Worm (Caenorhabditis elegans): ENCODE results near the gene ZK632.2.

ZK632.2 gene

ce11 chrIII:9780665-9781304, 18.1 kb upstream of the ZK632.2 start, which contains the start of gene vha-1 (continued):
- TF ChIP-seq ref-2 (tag; optimal IDR thresholded peaks at IDR 0.05) (peak; percentile 63), pax-1 (tag; optimal IDR thresholded peaks at IDR 0.05) (no peak), gmeb-2 (tag; optimal IDR thresholded peaks at IDR 0.05) (no peak), C38D4.7 (GFP tag; optimal IDR thresholded peaks at IDR 0.05) (no peak), pqm-1 (tag; optimal IDR thresholded peaks at IDR 0.05) (no peak), fkh-6 (tag; optimal IDR thresholded peaks at IDR 0.05) (no peak), unc-42 (tag; optimal IDR thresholded peaks at IDR 0.05) (peak; percentile 44), ceh-18 (tag; optimal IDR thresholded peaks at IDR 0.05) (peak; percentile 52), syd-9 (tag; optimal IDR thresholded peaks at IDR 0.05) (no peak), C08G9.2 (tag; optimal IDR thresholded peaks at IDR 0.05) (peak; percentile 15), ceh-22 (tag; optimal IDR thresholded peaks at IDR 0.05) (no peak), hlh-15 (tag; optimal IDR thresholded peaks at IDR 0.05) (no peak), ceh-14 (tag; optimal IDR thresholded peaks at IDR 0.05) (no peak), fax-1 (tag; optimal IDR thresholded peaks at IDR 0.05) (no peak), eyg-1 (tag; optimal IDR thresholded peaks at IDR 0.05) (no peak), unc-3 (GFP tag; conservative IDR thresholded peaks at IDR 0.05) (no peak), unc-3 (tag; optimal IDR thresholded peaks at IDR 0.05) (no peak), ceh-24 (tag; optimal IDR thresholded peaks at IDR 0.05) (no peak), dmd-4 (tag; optimal IDR thresholded peaks at IDR 0.05; ENCODE audit: borderline replicate concordance) (no peak), ceh-45 (GFP tag; IDR thresholded peaks at IDR 0.05) (no peak), hlh-8 (tag; optimal IDR thresholded peaks at IDR 0.05) (no peak), dve-1 (tag; optimal IDR thresholded peaks at IDR 0.05) (peak; percentile 58), che-1 (tag; optimal IDR thresholded peaks at IDR 0.05) (no peak), pros-1 (tag; optimal IDR thresholded peaks at IDR 0.05) (no peak), nhr-232 (tag; optimal IDR thresholded peaks at IDR 0.05) (no peak), madf-2 (tag; optimal IDR thresholded peaks at IDR 0.05) (no peak), pag-3 (tag; optimal IDR thresholded peaks at IDR 0.05; ENCODE audit: borderline replicate concordance) (no peak), tbx-2 (tag; optimal IDR thresholded peaks at IDR 0.05) (peak; percentile 65), K09A11.1 (tag; optimal IDR thresholded peaks at IDR 0.05; ENCODE audit: insufficient read depth) (peak; percentile 15), ztf-16 (tag; optimal IDR thresholded peaks at IDR 0.05) (no peak), pha-4 (tag; optimal IDR thresholded peaks at IDR 0.05) (no peak), ceh-9 (tag; optimal IDR thresholded peaks at IDR 0.05) (no peak), K02D7.2 (tag; optimal IDR thresholded peaks at IDR 0.05) (no peak), ceh-31 (tag; optimal IDR thresholded peaks at IDR 0.05) (peak; percentile 61), ceh-48 (tag; optimal IDR thresholded peaks at IDR 0.05) (peak; percentile 47), lim-6 (tag; optimal IDR thresholded peaks at IDR 0.05) (no peak), pha-2 (tag; optimal IDR thresholded peaks at IDR 0.05) (no peak), elt-4 (tag; optimal IDR thresholded peaks at IDR 0.05) (no peak), ceh-2 (tag; optimal IDR thresholded peaks at IDR 0.05) (no peak), tbx-7 (tag; optimal IDR thresholded peaks at IDR 0.05) (no peak), lin-11 (tag; optimal IDR thresholded peaks at IDR 0.05) (no peak), pat-9 (tag; optimal IDR thresholded peaks at IDR 0.05) (no peak), ets-4 (tag; optimal IDR thresholded peaks at IDR 0.05) (peak; percentile 14), nhr-11 (tag; optimal IDR thresholded peaks at IDR 0.05) (no peak), rnt-1 (tag; optimal IDR thresholded peaks at IDR 0.05) (peak; percentile 55), ceh-19 (GFP tag; optimal IDR thresholded peaks at IDR 0.05) (no peak), fkh-10 (GFP tag; optimal IDR thresholded peaks at IDR 0.05) (no peak), odd-2 (tag; optimal IDR thresholded peaks at IDR 0.05) (no peak), mec-3 (tag; optimal IDR thresholded peaks at IDR 0.05; ENCODE audit: borderline replicate concordance) (no peak), hlh-6 (tag; optimal IDR thresholded peaks at IDR 0.05) (no peak), T23F11.4 (GFP tag; optimal IDR thresholded peaks at IDR 0.05) (no peak)
